Worm (Caenorhabditis elegans) whole organism, late embryonic: Measurements from ENCODE around the gene gst-3.

Experiments
- C38D4.7 ChIP-seq: fragments of 200-800 bp; sonication (Bioruptor generic); optimal IDR thresholded peaks from 2 replicates; lab custom pipeline; 2018; ENCODE audit warnings: mild to moderate bottlenecking, missing genetic modification characterization, moderate library complexity, missing compliant biosample characterization
- F13H6.1 ChIP-seq: sonication (generic microtip); optimal IDR thresholded peaks from 2 replicates; lab custom pipeline; 2016; ENCODE audit warnings: missing genetic modification characterization, missing compliant biosample characterization
- T23F11.4 ChIP-seq: fragments of 200-800 bp; sonication (Bioruptor generic); optimal IDR thresholded peaks from 2 replicates; lab custom pipeline; 2018; ENCODE audit warnings: mild to moderate bottlenecking, missing genetic modification characterization, missing compliant biosample characterization
- ahr-1 ChIP-seq: sonication (generic microtip); optimal IDR thresholded peaks from 2 replicates; lab custom pipeline; 2016; ENCODE audit warnings: missing genetic modification characterization, missing compliant biosample characterization
- ceh-14 ChIP-seq: sonication (generic microtip); optimal IDR thresholded peaks from 2 replicates; lab custom pipeline; 2016; ENCODE audit warnings: missing genotype, missing genetic modification characterization, missing compliant biosample characterization
- ceh-18 ChIP-seq: sonication (generic microtip); optimal IDR thresholded peaks from 2 replicates; lab custom pipeline; 2016; ENCODE audit warnings: missing genetic modification characterization, missing compliant biosample characterization
- ceh-22 ChIP-seq: sonication (generic microtip); optimal IDR thresholded peaks from 2 replicates; lab custom pipeline; 2017; ENCODE audit warnings: missing biosample characterization, missing genetic modification characterization
- ceh-30 ChIP-seq: fragments of 150-350 bp; optimal IDR thresholded peaks from 2 replicates; lab custom pipeline; 2014; ENCODE audit warnings: missing biosample characterization, missing genetic modification characterization
- ceh-31 ChIP-seq: sonication (generic microtip); optimal IDR thresholded peaks from 2 replicates; lab custom pipeline; 2016; ENCODE audit warnings: missing genetic modification characterization, missing compliant biosample characterization
- ceh-48 ChIP-seq: sonication (generic microtip); optimal IDR thresholded peaks from 2 replicates; lab custom pipeline; 2016; ENCODE audit warnings: missing genetic modification characterization, inconsistent platforms, missing compliant biosample characterization
- ceh-9 ChIP-seq: sonication (generic microtip); optimal IDR thresholded peaks from 2 replicates; lab custom pipeline; 2016; ENCODE audit warnings: mild to moderate bottlenecking, missing genetic modification characterization, inconsistent platforms, missing compliant biosample characterization
- che-1 ChIP-seq: sonication (generic microtip); optimal IDR thresholded peaks from 2 replicates; lab custom pipeline; 2016; ENCODE audit warnings: mild to moderate bottlenecking, missing genetic modification characterization, missing compliant biosample characterization
- dmd-4 ChIP-seq: sonication (generic microtip); optimal IDR thresholded peaks from 2 replicates; lab custom pipeline; 2016; ENCODE audit warnings: borderline replicate concordance, missing genetic modification characterization, missing compliant biosample characterization
- elt-4 ChIP-seq: sonication (generic microtip); optimal IDR thresholded peaks from 2 replicates; lab custom pipeline; 2016; ENCODE audit warnings: missing genetic modification characterization, missing compliant biosample characterization
- ets-4 ChIP-seq: sonication (generic microtip); optimal IDR thresholded peaks from 2 replicates; lab custom pipeline; 2016; ENCODE audit warnings: missing genetic modification characterization, missing compliant biosample characterization
- eyg-1 ChIP-seq: sonication (generic microtip); optimal IDR thresholded peaks from 2 replicates; lab custom pipeline; 2016; ENCODE audit warnings: missing genotype, missing genetic modification characterization, missing compliant biosample characterization
- fax-1 ChIP-seq: sonication (generic microtip); optimal IDR thresholded peaks from 2 replicates; lab custom pipeline; 2016; ENCODE audit warnings: missing genotype, missing genetic modification characterization, missing compliant biosample characterization
- hlh-30 ChIP-seq: sonication (generic microtip); optimal IDR thresholded peaks from 2 replicates; lab custom pipeline; 2017; ENCODE audit warnings: antibody characterized with exemption, missing genetic modification characterization, missing compliant biosample characterization; ENCODE audit not compliant: insufficient read depth
- hlh-6 ChIP-seq: sonication (generic microtip); optimal IDR thresholded peaks from 2 replicates; lab custom pipeline; 2016; ENCODE audit warnings: missing genotype, missing genetic modification characterization, missing compliant biosample characterization
- hlh-8 ChIP-seq: sonication (generic microtip); optimal IDR thresholded peaks from 2 replicates; lab custom pipeline; 2016; ENCODE audit warnings: missing genotype, missing genetic modification characterization, missing compliant biosample characterization
- lin-11 ChIP-seq: fragments of 200-800 bp; sonication (Bioruptor generic); optimal IDR thresholded peaks from 2 replicates; lab custom pipeline; 2018; ENCODE audit warnings: mild to moderate bottlenecking, missing genetic modification characterization, missing compliant biosample characterization
- nhr-11 ChIP-seq: fragments of 150-350 bp; optimal IDR thresholded peaks from 2 replicates; lab custom pipeline; 2014; ENCODE audit warnings: missing biosample characterization, missing genetic modification characterization
- nhr-232 ChIP-seq: sonication (generic microtip); optimal IDR thresholded peaks from 2 replicates; lab custom pipeline; 2016; ENCODE audit warnings: missing genetic modification characterization, missing compliant biosample characterization
- npax-4 ChIP-seq: sonication (generic microtip); optimal IDR thresholded peaks from 2 replicates; lab custom pipeline; 2016; ENCODE audit warnings: missing genetic modification characterization, missing compliant biosample characterization
- pag-3 ChIP-seq: sonication (generic microtip); optimal IDR thresholded peaks from 2 replicates; lab custom pipeline; 2016; ENCODE audit warnings: missing compliant biosample characterization, missing genetic modification characterization, borderline replicate concordance
- pat-9 ChIP-seq: fragments of 200-800 bp; sonication (Bioruptor generic); optimal IDR thresholded peaks from 2 replicates; lab custom pipeline; 2018; ENCODE audit warnings: mild to moderate bottlenecking, missing genetic modification characterization, moderate library complexity, missing compliant biosample characterization
- pax-1 ChIP-seq: fragments of 150-350 bp; optimal IDR thresholded peaks from 2 replicates; lab custom pipeline; 2014; ENCODE audit warnings: missing biosample characterization, missing genetic modification characterization
- pha-4 ChIP-seq: fragments of 150-350 bp; optimal IDR thresholded peaks from 2 replicates; lab custom pipeline; 2018; ENCODE audit warnings: missing biosample characterization, missing genetic modification reagents, missing genetic modification characterization
- sox-4 ChIP-seq: sonication (generic microtip); optimal IDR thresholded peaks from 2 replicates; lab custom pipeline; 2017; ENCODE audit warnings: mild to moderate bottlenecking, missing genetic modification characterization, inconsistent platforms, missing compliant biosample characterization
- syd-9 ChIP-seq: sonication (generic microtip); optimal IDR thresholded peaks from 2 replicates; lab custom pipeline; 2016; ENCODE audit warnings: mild to moderate bottlenecking, missing genetic modification characterization, moderate library complexity, missing compliant biosample characterization
- ttx-3 ChIP-seq: sonication (generic microtip); optimal IDR thresholded peaks from 2 replicates; lab custom pipeline; 2016; ENCODE audit warnings: missing genetic modification reagents, missing genetic modification characterization, missing compliant biosample characterization
- unc-3 ChIP-seq, 2 experiments: fragments of 200-800 bp in 1 of 2; sonication (Bioruptor generic) in 1 of 2; sonication (generic microtip) in 1 of 2; conservative IDR thresholded peaks in 1 of 2; optimal IDR thresholded peaks in 1 of 2; 2 replicates each; pipeline versions ENCODE4 v1.3.6 to Lab custom; 2016 to 2022; ENCODE audit warnings: missing compliant biosample characterization in 2 of 2, missing genetic modification characterization in 2 of 2, missing genetic modification reagents in 1 of 2
- unc-42 ChIP-seq: sonication (generic microtip); optimal IDR thresholded peaks from 2 replicates; lab custom pipeline; 2016; ENCODE audit warnings: missing genotype, missing genetic modification characterization, missing compliant biosample characterization
- unc-55 ChIP-seq: sonication (generic microtip); optimal IDR thresholded peaks from 2 replicates; lab custom pipeline; 2017; ENCODE audit warnings: missing biosample characterization, missing genetic modification reagents, missing genetic modification characterization
- zip-5 ChIP-seq: sonication (generic microtip); optimal IDR thresholded peaks from 2 replicates; lab custom pipeline; 2016; ENCODE audit warnings: missing genetic modification characterization, missing compliant biosample characterization
- ztf-16 ChIP-seq: sonication (generic microtip); optimal IDR thresholded peaks from 2 replicates; lab custom pipeline; 2017; ENCODE audit warnings: missing genetic modification characterization, missing compliant biosample characterization

gst-3 gene

DNA sequence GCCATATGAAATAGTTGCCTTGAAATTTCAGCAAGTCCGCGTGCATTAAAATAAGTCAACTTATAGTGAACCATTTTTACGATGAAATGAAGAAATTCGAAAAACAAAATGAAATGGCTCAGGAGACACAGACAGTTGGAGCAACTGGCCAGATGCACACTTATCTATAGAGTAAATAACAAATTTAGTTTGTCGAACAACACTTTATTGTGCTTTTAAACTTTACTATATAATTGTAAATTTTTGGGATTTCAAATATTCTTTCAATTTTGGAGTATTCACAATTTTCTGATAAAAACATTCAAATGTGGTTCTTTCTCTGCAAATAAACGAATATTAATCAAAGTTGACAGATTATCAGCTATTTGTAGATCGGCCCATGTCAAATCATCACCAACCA lies at the start of gene gst-3:
Gene gst-3, minus strand, starts transcription at position 101 of the 400 bp plus-strand sequence.
- no peak for TF ChIP-seq zip-5 (tag; lab: Kevin White, UChicago)
- no peak for TF ChIP-seq pag-3 (tag; lab: Kevin White, UChicago)
- no peak for TF ChIP-seq fax-1 (tag; lab: Kevin White, UChicago)
- TF ChIP-seq F13H6.1 (tag; lab: Kevin White, UChicago) = no peak
- TF ChIP-seq ceh-22 (tag; lab: Kevin White, UChicago) = no peak
- TF ChIP-seq lin-11 (tag; lab: Kevin White, UChicago) = no peak
- TF ChIP-seq ttx-3 (tag; lab: Kevin White, UChicago) = no peak
- TF ChIP-seq ztf-16 (tag; lab: Kevin White, UChicago) = no peak
- no peak for TF ChIP-seq hlh-8 (tag; lab: Kevin White, UChicago)
- no peak for TF ChIP-seq pax-1 (tag; lab: Kevin White, UChicago)
- no peak for TF ChIP-seq eyg-1 (tag; lab: Kevin White, UChicago)
- no peak for TF ChIP-seq ceh-31 (tag; lab: Kevin White, UChicago)
- TF ChIP-seq unc-3 (GFP tag; conservative IDR thresholded peaks at IDR 0.05; lab: Robert Waterston, UW) = no peak
- no peak for TF ChIP-seq unc-3 (tag; optimal IDR thresholded peaks at IDR 0.05; lab: Kevin White, UChicago)
- no peak for TF ChIP-seq hlh-6 (tag; lab: Kevin White, UChicago)
- no peak for TF ChIP-seq pat-9 (tag; lab: Kevin White, UChicago)
- no peak for TF ChIP-seq ahr-1
- no peak for TF ChIP-seq ceh-18

DNA sequence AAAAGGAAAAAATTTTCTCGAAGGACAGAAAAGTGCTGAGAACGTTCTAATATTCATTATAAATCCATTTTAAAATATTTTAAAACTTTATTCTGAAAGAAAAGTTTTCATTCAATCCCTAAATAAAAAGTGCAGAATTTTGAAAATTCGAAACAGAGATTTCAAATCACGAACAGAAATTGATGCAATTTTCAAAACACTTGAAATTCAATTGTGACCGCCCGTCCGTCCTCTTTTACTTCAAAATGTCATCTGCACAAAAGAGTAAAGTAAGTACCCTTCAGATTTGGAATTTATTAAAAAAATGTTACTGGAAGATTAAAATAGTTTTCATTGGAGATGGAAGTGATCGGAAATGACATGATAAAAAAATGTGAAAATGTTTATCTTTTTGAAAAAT lies 48.5 kb upstream of the gst-3 start:
- no peak for TF ChIP-seq syd-9 (tag; lab: Kevin White, UChicago)
- peak; percentile 34 for TF ChIP-seq unc-42

DNA sequence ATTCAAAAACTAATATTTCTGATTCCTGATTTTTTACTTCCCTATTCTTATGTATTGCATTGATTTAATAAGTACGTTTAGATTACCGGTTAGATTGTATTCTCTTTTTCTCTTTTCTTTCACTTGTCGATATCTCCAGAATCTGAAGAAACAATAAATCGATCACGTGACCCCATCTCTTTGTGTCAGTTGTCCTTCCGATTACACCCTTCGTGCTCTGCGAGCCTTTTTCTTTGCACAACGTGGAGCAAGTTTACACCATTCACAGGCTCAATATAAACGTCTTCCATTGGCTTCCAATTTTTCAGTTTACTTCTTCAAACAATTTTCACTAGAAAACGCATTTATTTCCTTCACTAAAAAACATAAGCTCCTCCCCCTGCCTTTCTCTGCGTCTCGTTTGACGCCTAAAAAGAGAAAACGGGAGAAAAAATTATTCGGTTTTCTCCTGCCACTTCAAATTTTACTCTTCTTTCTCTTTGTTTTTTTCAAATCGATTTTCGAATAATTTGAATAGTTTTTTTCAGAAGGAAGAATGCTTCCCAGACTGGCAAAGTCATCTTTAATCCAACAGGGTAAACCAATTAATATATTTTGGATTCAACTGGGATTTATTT lies 40.2 kb upstream of the gst-3 start, which contains the start of gene gta-1:
Gene gta-1, plus strand, starts transcription at position 528 of the 617 bp plus-strand sequence.
- TF ChIP-seq hlh-30 (tag; lab: Kevin White, UChicago) (peak; percentile 83), hlh-8 (tag; lab: Kevin White, UChicago) (no peak), ets-4 (no peak), ceh-30 (no peak), unc-55 (GFP tag; lab: Kevin White, UChicago) (peak; percentile 70), fax-1 (tag; lab: Kevin White, UChicago) (no peak), C38D4.7 (no peak), eyg-1 (tag; lab: Kevin White, UChicago) (no peak), syd-9 (tag; lab: Kevin White, UChicago) (no peak), T23F11.4 (GFP tag; lab: Kevin White, UChicago) (no peak), pat-9 (tag; lab: Kevin White, UChicago) (no peak)
- TF ChIP-seq, all 69 proteins: peak for 2

DNA sequence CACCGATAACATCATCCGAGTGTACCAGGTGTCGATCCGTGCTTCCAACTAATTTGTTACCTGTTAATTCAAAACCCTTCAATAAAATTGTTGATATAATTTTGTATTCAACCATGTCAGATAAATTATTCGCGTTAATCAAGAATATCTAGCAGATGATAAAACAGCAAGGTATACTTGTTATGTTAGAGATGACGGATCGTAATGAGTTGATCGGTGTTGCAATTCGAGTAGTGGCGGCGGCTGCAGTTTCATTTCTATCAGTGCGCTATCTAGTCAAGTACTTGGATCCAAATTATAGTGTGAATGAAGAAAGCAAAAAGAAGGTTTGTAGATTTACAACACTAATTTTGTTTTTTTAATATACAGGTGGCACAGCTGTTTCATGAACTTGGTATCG lies 37.7 kb upstream of the gst-3 start, which contains the start of gene mspn-1:
Gene mspn-1, plus strand, starts transcription at position 190 of the 400 bp plus-strand sequence.
- TF ChIP-seq ztf-16 (tag; lab: Kevin White, UChicago) = no peak
- TF ChIP-seq nhr-11 (tag; lab: Kevin White, UChicago) = no peak
- TF ChIP-seq ceh-48 = no peak
- no peak for TF ChIP-seq pha-4 (tag; lab: Kevin White, UChicago)
- no peak for TF ChIP-seq ceh-9
- no peak for TF ChIP-seq npax-4 (tag; lab: Kevin White, UChicago)
- TF ChIP-seq che-1 = no peak
- no peak for TF ChIP-seq ets-4
- TF ChIP-seq dmd-4 = no peak
- no peak for TF ChIP-seq nhr-232 (tag; lab: Kevin White, UChicago)
- no peak for TF ChIP-seq C38D4.7
- TF ChIP-seq ceh-14 = no peak
- TF ChIP-seq elt-4 (tag; lab: Kevin White, UChicago) = no peak
- TF ChIP-seq fax-1 (tag; lab: Kevin White, UChicago) = no peak
- no peak for TF ChIP-seq F13H6.1 (tag; lab: Kevin White, UChicago)
- no peak for TF ChIP-seq sox-4 (tag; lab: Kevin White, UChicago)
